Fruit fly (Drosophila melanogaster) whole organism, prepupa: ENCODE measurements around the gene CG45066.

Experiments used
- Blimp-1 ChIP-seq: fragments of 200-800 bp; sonication (Bioruptor generic); optimal IDR thresholded peaks from 3 replicates; lab custom pipeline; 2017; ENCODE audit warnings: missing biosample characterization, missing genetic modification characterization, mild to moderate bottlenecking, moderate library complexity, missing genetic modification reagents
- CG10631 ChIP-seq: fragments of 200-800 bp; sonication (Bioruptor generic); optimal IDR thresholded peaks from 2 replicates; lab custom pipeline; 2016; ENCODE audit warnings: missing biosample characterization, missing genetic modification characterization
- CG10669 ChIP-seq: fragments of 200-800 bp; sonication (Bioruptor generic); optimal IDR thresholded peaks from 3 replicates; lab custom pipeline; 2018; ENCODE audit warnings: missing biosample characterization, mild to moderate bottlenecking, missing genetic modification characterization, moderate library complexity
- CG11294 ChIP-seq: fragments of 200-800 bp; sonication (Bioruptor generic); IDR thresholded peaks from 2 replicates; pipeline ENCODE4 v1.3.6; 2022; ENCODE audit warnings: missing biosample characterization, missing genetic modification characterization
- CG11762 ChIP-seq: fragments of 200-800 bp; sonication (Bioruptor generic); optimal IDR thresholded peaks from 3 replicates; lab custom pipeline; 2016; ENCODE audit warnings: missing biosample characterization, missing genetic modification characterization; ENCODE audit not compliant: insufficient read depth
- CG11902 ChIP-seq: fragments of 200-800 bp; sonication (Bioruptor generic); optimal IDR thresholded peaks from 3 replicates; lab custom pipeline; 2016; ENCODE audit warnings: missing biosample characterization, missing genetic modification characterization
- CG1621 ChIP-seq: fragments of 200-800 bp; sonication (Bioruptor generic); optimal IDR thresholded peaks from 3 replicates; lab custom pipeline; 2018; ENCODE audit warnings: missing biosample characterization, mild to moderate bottlenecking, missing genetic modification characterization
- CG16779 ChIP-seq: fragments of 200-800 bp; sonication (Bioruptor generic); optimal IDR thresholded peaks from 3 replicates; lab custom pipeline; 2017; ENCODE audit warnings: missing biosample characterization, mild to moderate bottlenecking, missing genetic modification characterization
- CG3032 ChIP-seq: fragments of 200-800 bp; optimal IDR thresholded peaks from 2 replicates; lab custom pipeline; 2019; ENCODE audit warnings: missing biosample characterization, mild to moderate bottlenecking, missing genetic modification characterization, moderate library complexity
- CG31627 ChIP-seq: fragments of 200-800 bp; sonication (Bioruptor generic); optimal IDR thresholded peaks from 3 replicates; lab custom pipeline; 2016; ENCODE audit warnings: missing biosample characterization, missing genetic modification characterization
- CG34406 ChIP-seq: fragments of 200-800 bp; sonication (Bioruptor generic); optimal IDR thresholded peaks from 3 replicates; lab custom pipeline; 2016; ENCODE audit warnings: missing biosample characterization, missing genetic modification characterization
- CG6163 ChIP-seq: fragments of 200-800 bp; sonication (Bioruptor generic); IDR thresholded peaks from 3 replicates; pipeline ENCODE4 v1.3.6; 2022; ENCODE audit warnings: missing biosample characterization, missing genetic modification characterization
- CG6276 ChIP-seq: fragments of 200-800 bp; sonication (Bioruptor generic); optimal IDR thresholded peaks from 2 replicates; lab custom pipeline; 2017; ENCODE audit warnings: missing biosample characterization, mild to moderate bottlenecking, missing genetic modification characterization
- CG6792 ChIP-seq: fragments of 200-800 bp; sonication (Bioruptor generic); optimal IDR thresholded peaks from 3 replicates; lab custom pipeline; 2016; ENCODE audit warnings: missing biosample characterization, missing genetic modification characterization
- CG6808 ChIP-seq: fragments of 200-800 bp; sonication (Bioruptor generic); optimal IDR thresholded peaks from 3 replicates; lab custom pipeline; 2017; ENCODE audit warnings: missing biosample characterization, missing genetic modification characterization, mild to moderate bottlenecking, moderate library complexity, missing genetic modification reagents
- CG6854 ChIP-seq: fragments of 200-800 bp; sonication (Bioruptor generic); optimal IDR thresholded peaks from 2 replicates; lab custom pipeline; 2017; ENCODE audit warnings: missing biosample characterization, mild to moderate bottlenecking, missing genetic modification characterization
- CG8119 ChIP-seq: fragments of 200-800 bp; sonication (Bioruptor generic); IDR thresholded peaks from 3 replicates; pipeline ENCODE4 v1.3.6; 2022; ENCODE audit warnings: missing biosample characterization, missing genetic modification characterization
- CG8319 ChIP-seq: fragments of 200-800 bp; sonication (Bioruptor generic); optimal IDR thresholded peaks from 3 replicates; lab custom pipeline; 2016; ENCODE audit warnings: missing biosample characterization, missing genetic modification characterization
- CG8632 ChIP-seq: fragments of 200-800 bp; sonication (Bioruptor generic); optimal IDR thresholded peaks from 3 replicates; lab custom pipeline; 2016; ENCODE audit warnings: missing biosample characterization, missing genetic modification characterization
- CG9139 ChIP-seq: fragments of 200-800 bp; sonication (Bioruptor generic); optimal IDR thresholded peaks from 3 replicates; lab custom pipeline; 2017; ENCODE audit warnings: missing biosample characterization, mild to moderate bottlenecking, missing genetic modification characterization
- Eip75B ChIP-seq: fragments of 200-800 bp; sonication (Bioruptor generic); optimal IDR thresholded peaks from 3 replicates; lab custom pipeline; 2016; ENCODE audit warnings: missing biosample characterization, missing genetic modification characterization
- Eip78C ChIP-seq: fragments of 200-800 bp; sonication (Bioruptor generic); peaks from one replicate; lab custom pipeline; 2016; ENCODE audit warnings: missing biosample characterization, missing genetic modification characterization
- Ets21C ChIP-seq: fragments of 200-800 bp; sonication (Bioruptor generic); optimal IDR thresholded peaks from 3 replicates; lab custom pipeline; 2016; ENCODE audit warnings: missing biosample characterization, missing genetic modification characterization
- Ets96B ChIP-seq: fragments of 200-800 bp; optimal IDR thresholded peaks from 2 replicates; lab custom pipeline; 2019; ENCODE audit warnings: missing biosample characterization, mild to moderate bottlenecking, missing genetic modification characterization, moderate library complexity
- Gug ChIP-seq: fragments of 200-800 bp; sonication (Bioruptor generic); IDR thresholded peaks from 2 replicates; pipeline ENCODE4 v1.3.6; 2022; ENCODE audit warnings: missing biosample characterization, missing genetic modification characterization
- Hr38 ChIP-seq: sonication (Bioruptor generic); optimal IDR thresholded peaks from 2 replicates; lab custom pipeline; 2016; ENCODE audit warnings: missing biosample characterization, missing genetic modification characterization
- Hr39 ChIP-seq: fragments of 200-800 bp; sonication (Bioruptor generic); optimal IDR thresholded peaks from 2 replicates; lab custom pipeline; 2016; ENCODE audit warnings: missing biosample characterization, missing genetic modification characterization
- Hr4 ChIP-seq: fragments of 200-800 bp; sonication (Bioruptor generic); optimal IDR thresholded peaks from 3 replicates; lab custom pipeline; 2016; ENCODE audit warnings: missing biosample characterization, missing genetic modification characterization
- Lpt ChIP-seq: fragments of 200-800 bp; sonication (Bioruptor generic); optimal IDR thresholded peaks from 3 replicates; lab custom pipeline; 2016; ENCODE audit warnings: missing biosample characterization, missing genetic modification characterization
- Met ChIP-seq: fragments of 200-800 bp; sonication (Bioruptor generic); optimal IDR thresholded peaks from 3 replicates; lab custom pipeline; 2016; ENCODE audit warnings: missing biosample characterization, missing genetic modification characterization
- Smox ChIP-seq: fragments of 200-800 bp; sonication (Bioruptor generic); optimal IDR thresholded peaks from 3 replicates; lab custom pipeline; 2016; ENCODE audit warnings: missing biosample characterization, missing genetic modification characterization
- Sox102F ChIP-seq: fragments of 200-800 bp; sonication (Bioruptor generic); optimal IDR thresholded peaks from 2 replicates; lab custom pipeline; 2016; ENCODE audit warnings: missing biosample characterization, mild to moderate bottlenecking, missing genetic modification characterization
- Sox14 ChIP-seq: fragments of 200-800 bp; sonication (Bioruptor generic); optimal IDR thresholded peaks from 3 replicates; lab custom pipeline; 2016; ENCODE audit warnings: missing biosample characterization, missing genetic modification characterization
- achi ChIP-seq: fragments of 200-800 bp; sonication (Bioruptor generic); optimal IDR thresholded peaks from 3 replicates; lab custom pipeline; 2016; ENCODE audit warnings: missing biosample characterization, missing genetic modification characterization
- acj6 ChIP-seq: fragments of 200-800 bp; sonication (Bioruptor generic); optimal IDR thresholded peaks from 3 replicates; lab custom pipeline; 2016; ENCODE audit warnings: missing biosample characterization, missing genetic modification characterization
- cyc ChIP-seq: fragments of 200-800 bp; sonication (Bioruptor generic); optimal IDR thresholded peaks from 3 replicates; lab custom pipeline; 2016; ENCODE audit warnings: missing biosample characterization, missing genetic modification characterization
- dac ChIP-seq: fragments of 200-800 bp; sonication (Bioruptor generic); optimal IDR thresholded peaks from 2 replicates; lab custom pipeline; 2017; ENCODE audit warnings: missing biosample characterization, mild to moderate bottlenecking, missing genetic modification characterization
- dsx ChIP-seq: fragments of 200-800 bp; optimal IDR thresholded peaks from 3 replicates; lab custom pipeline; 2019; ENCODE audit warnings: missing biosample characterization, mild to moderate bottlenecking, missing genetic modification characterization, moderate library complexity; ENCODE audit not compliant: poor library complexity, severe bottlenecking
- eg ChIP-seq: fragments of 200-800 bp; sonication (Bioruptor generic); IDR thresholded peaks from 3 replicates; pipeline ENCODE4 v1.3.6; 2022; ENCODE audit warnings: missing biosample characterization, missing genetic modification characterization
- fd85E ChIP-seq: fragments of 200-800 bp; sonication (Bioruptor generic); optimal IDR thresholded peaks from 3 replicates; lab custom pipeline; 2016; ENCODE audit warnings: missing biosample characterization, missing genetic modification characterization
- fkh ChIP-seq: fragments of 200-800 bp; sonication (Bioruptor generic); optimal IDR thresholded peaks from 3 replicates; lab custom pipeline; 2017; ENCODE audit warnings: missing biosample characterization, mild to moderate bottlenecking, missing genetic modification characterization, moderate library complexity
- net ChIP-seq: fragments of 200-800 bp; sonication (Bioruptor generic); optimal IDR thresholded peaks from 3 replicates; lab custom pipeline; 2016; ENCODE audit warnings: missing biosample characterization, missing genetic modification characterization
- salr ChIP-seq, 2 experiments: fragments of 200-800 bp; sonication (Bioruptor generic); optimal IDR thresholded peaks; 3 replicates each; lab custom pipeline; 2016 to 2018; ENCODE audit warnings: missing biosample characterization in 2 of 2, missing genetic modification characterization in 2 of 2, mild to moderate bottlenecking in 1 of 2
- ss ChIP-seq, 2 experiments: fragments of 200-800 bp; sonication (Bioruptor generic); optimal IDR thresholded peaks; 2 replicates in 1 of 2; 3 replicates in 1 of 2; lab custom pipeline; 2017 to 2018; ENCODE audit warnings: mild to moderate bottlenecking in 2 of 2, missing biosample characterization in 2 of 2, missing genetic modification characterization in 2 of 2, moderate library complexity in 1 of 2
- svp ChIP-seq: fragments of 200-800 bp; sonication (Bioruptor generic); peaks from one replicate; lab custom pipeline; 2016; ENCODE audit warnings: missing biosample characterization, missing genetic modification characterization
- topi ChIP-seq: fragments of 200-800 bp; sonication (Bioruptor generic); optimal IDR thresholded peaks from 3 replicates; lab custom pipeline; 2016; ENCODE audit warnings: missing biosample characterization, missing genetic modification characterization
- vri ChIP-seq: fragments of 200-800 bp; sonication (Bioruptor generic); optimal IDR thresholded peaks from 3 replicates; lab custom pipeline; 2016; ENCODE audit warnings: missing biosample characterization, mild to moderate bottlenecking, missing genetic modification characterization

CG45066 gene

dm6 chr3L:3134064-3134545, 23.1 kb upstream of the CG45066 start (continued):
- TF ChIP-seq Hr4 (GFP tag; lab: Kevin White, UChicago) (no peak), topi (GFP tag; lab: Kevin White, UChicago) (no peak), Hr38 (no peak), fkh (peak; percentile 82), cyc (GFP tag; lab: Kevin White, UChicago) (no peak), salr (GFP tag; optimal IDR thresholded peaks at IDR 0.05; lab: Kevin White, UChicago) (no peak), net (no peak), CG1621 (tag; lab: Kevin White, UChicago) (no peak), dsx (GFP tag; lab: Kevin White, UChicago) (peak; percentile 25), CG34406 (GFP tag; lab: Kevin White, UChicago) (no peak), Sox14 (GFP tag; lab: Kevin White, UChicago) (no peak), dac (GFP tag; lab: Kevin White, UChicago) (no peak), CG11902 (GFP tag; lab: Kevin White, UChicago) (no peak), CG11762 (no peak), CG8319 (no peak), CG10631 (GFP tag; lab: Kevin White, UChicago) (no peak), CG16779 (peak; percentile 23), CG11294 (GFP tag; lab: Robert Waterston, UW) (no peak), CG9139 (GFP tag; lab: Kevin White, UChicago) (peak; percentile 57), CG6163 (GFP tag; lab: Robert Waterston, UW) (no peak), CG10669 (GFP tag; lab: Kevin White, UChicago) (no peak), Sox102F (GFP tag; lab: Kevin White, UChicago) (peak; percentile 26), ss (GFP tag; optimal IDR thresholded peaks at IDR 0.05; lab: Kevin White, UChicago) (peak in 1 of 2 experiments; percentile 30), Eip78C (peak; percentile 68), CG8632 (GFP tag; lab: Kevin White, UChicago) (no peak), achi (peak; percentile 20), CG6854 (peak; percentile 18), CG6808 (peak; percentile 18), acj6 (GFP tag; lab: Kevin White, UChicago) (no peak), Ets21C (GFP tag; lab: Kevin White, UChicago) (no peak), fd85E (GFP tag; lab: Kevin White, UChicago) (no peak), CG31627 (GFP tag; lab: Kevin White, UChicago) (no peak), CG6792 (GFP tag; lab: Kevin White, UChicago) (no peak), Gug (GFP tag; lab: Robert Waterston, UW) (no peak)

DNA sequence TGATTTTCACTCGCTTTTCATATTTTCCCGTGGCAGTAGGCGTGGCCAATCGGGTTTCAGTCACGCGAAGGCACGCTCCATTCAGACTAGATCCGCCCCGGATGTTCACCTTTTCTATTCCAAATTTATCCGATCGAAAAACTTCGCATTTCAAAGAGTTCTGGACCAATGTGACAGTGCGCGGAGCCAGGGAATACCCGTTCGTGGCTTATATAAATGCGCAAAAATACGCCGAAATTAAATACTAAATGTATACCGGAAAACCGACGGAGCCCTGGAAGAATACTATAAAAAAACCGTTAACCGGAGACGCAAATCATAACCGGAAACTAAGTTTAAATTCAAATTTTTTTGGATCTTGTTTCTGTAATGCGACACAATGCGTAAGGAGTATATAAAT, 16.5 kb upstream of the CG45066 start, which contains the start of gene promL:
promL (minus strand) TSS at position 181 of the 400 bp plus-strand sequence.
- peak; percentile 44 to 49 for TF ChIP-seq ss (GFP tag; optimal IDR thresholded peaks at IDR 0.05; lab: Kevin White, UChicago)
- TF ChIP-seq vri (GFP tag; lab: Kevin White, UChicago): peak; percentile 30
- 0 out of 3 replicates have a peak, but pooled peaks have one; percentile 13 for TF ChIP-seq CG8119
- no peak for TF ChIP-seq Ets96B (tag; lab: Kevin White, UChicago)
- no peak for TF ChIP-seq CG9139 (GFP tag; lab: Kevin White, UChicago)
- TF ChIP-seq fkh: peak; percentile 38
- TF ChIP-seq Gug (GFP tag; lab: Robert Waterston, UW): no peak
- peak; percentile 62; the same call in 2 of the 3 replicates for TF ChIP-seq eg (GFP tag; lab: Robert Waterston, UW)
- no peak for TF ChIP-seq CG6276
- TF ChIP-seq Sox102F (GFP tag; lab: Kevin White, UChicago): peak; percentile 53
- no peak for TF ChIP-seq svp
- TF ChIP-seq Met (GFP tag; lab: Kevin White, UChicago): peak; percentile 54
- TF ChIP-seq CG31627 (GFP tag; lab: Kevin White, UChicago): peak; percentile 27
- no peak for TF ChIP-seq CG11902 (GFP tag; lab: Kevin White, UChicago)
- peak; percentile 54 for TF ChIP-seq CG6854
- no peak for TF ChIP-seq achi
- TF ChIP-seq Hr39 (GFP tag; lab: Kevin White, UChicago): peak; percentile 16
- TF ChIP-seq Lpt: no peak
- no peak for TF ChIP-seq Hr4 (GFP tag; lab: Kevin White, UChicago)
- no peak for TF ChIP-seq fd85E (GFP tag; lab: Kevin White, UChicago)
- TF ChIP-seq CG8632 (GFP tag; lab: Kevin White, UChicago): peak; percentile 19
- TF ChIP-seq CG10631 (GFP tag; lab: Kevin White, UChicago): no peak
- TF ChIP-seq CG34406 (GFP tag; lab: Kevin White, UChicago): no peak
- TF ChIP-seq Eip78C: peak; percentile 87
- peak; percentile 64 for TF ChIP-seq Eip75B (GFP tag; lab: Kevin White, UChicago)
- TF ChIP-seq Blimp-1: no peak
- peak; percentile 19 for TF ChIP-seq Ets21C (GFP tag; lab: Kevin White, UChicago)
- peak; percentile 32 for TF ChIP-seq cyc (GFP tag; lab: Kevin White, UChicago)
- TF ChIP-seq CG6808: peak; percentile 6
- no peak for TF ChIP-seq Smox
- peak; percentile 88 for TF ChIP-seq CG1621 (tag; lab: Kevin White, UChicago)
- TF ChIP-seq CG11294 (GFP tag; lab: Robert Waterston, UW): no peak
- peak; percentile 21 for TF ChIP-seq CG3032
- peak; percentile 29 for TF ChIP-seq CG16779
- peak; percentile 6 for TF ChIP-seq CG10669 (GFP tag; lab: Kevin White, UChicago)
- TF ChIP-seq acj6 (GFP tag; lab: Kevin White, UChicago): no peak
